Fruit fly (Drosophila melanogaster) Kc167 (cell line): ENCODE data around the gene ImpE2.

ENCODE experiments used
- Myc ChIP-seq: fragments of >200 bp; optimal IDR thresholded peaks from 2 replicates; lab custom pipeline; 2017; ENCODE audit warnings: missing external identifiers
- Sin3A ChIP-seq: fragments of >200 bp; optimal IDR thresholded peaks from 2 replicates; lab custom pipeline; 2018; ENCODE audit warnings: missing external identifiers
- h ChIP-seq: fragments of >200 bp; optimal IDR thresholded peaks from 3 replicates; lab custom pipeline; 2018; ENCODE audit warnings: missing external identifiers
- insv ChIP-seq: fragments of >200 bp; optimal IDR thresholded peaks from 3 replicates; lab custom pipeline; 2018; ENCODE audit warnings: missing external identifiers
- psq ChIP-seq: fragments of >200 bp; optimal IDR thresholded peaks from 2 replicates; lab custom pipeline; 2017; ENCODE audit warnings: missing external identifiers
- ttk ChIP-seq: sonication (Bioruptor generic); optimal IDR thresholded peaks from 2 replicates; lab custom pipeline; 2017; ENCODE audit warnings: missing external identifiers

DNA sequence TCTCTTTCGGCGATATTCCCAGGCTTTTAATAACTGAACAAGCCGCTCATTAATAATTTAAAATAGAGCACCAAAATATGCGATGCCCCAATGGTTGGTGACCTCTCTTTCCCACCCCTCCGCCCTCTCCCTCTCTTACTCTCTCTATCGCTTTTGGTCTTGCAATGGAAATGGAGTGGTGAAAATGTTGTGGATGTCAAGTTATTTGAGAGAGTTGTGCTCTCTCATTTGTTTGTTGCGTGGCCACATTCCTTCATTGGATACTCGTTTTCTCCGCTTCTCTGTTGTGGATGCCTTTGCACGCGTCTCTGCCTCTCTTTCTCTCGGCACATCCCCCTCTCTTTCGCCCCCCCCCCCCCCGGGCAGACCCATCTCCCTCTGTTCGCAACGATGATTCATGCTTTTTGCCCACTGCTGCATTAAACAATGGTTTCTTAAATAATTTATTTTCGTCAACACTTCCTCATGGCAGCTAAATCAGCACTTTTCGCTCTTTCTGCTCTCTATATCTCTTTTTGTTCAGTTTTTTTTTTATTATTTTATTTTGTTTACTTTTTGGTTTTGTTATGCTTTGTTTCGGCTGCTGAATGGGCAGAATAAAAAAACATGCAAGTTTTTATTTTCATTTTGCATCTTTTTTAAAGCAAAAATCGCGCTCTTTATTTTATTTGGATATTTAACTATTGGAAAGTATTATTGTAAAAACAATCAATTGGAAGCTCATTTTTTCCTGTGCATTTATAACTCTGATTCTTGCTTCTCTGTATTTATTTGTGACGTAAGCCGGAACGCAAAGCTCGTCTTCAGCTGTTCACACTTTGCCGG is 30.2 kb upstream of the ImpE2 start:
- TF ChIP-seq Myc (lab: Kevin White, UChicago) = no peak
- no peak for TF ChIP-seq h (lab: Kevin White, UChicago)
- TF ChIP-seq psq = no peak
- TF ChIP-seq Sin3A = no peak
- TF ChIP-seq insv (lab: Kevin White, UChicago) = no peak
- TF ChIP-seq ttk (lab: Kevin White, UChicago) = no peak
